Worm (Caenorhabditis elegans) whole organism, L1 larva: Measurements from ENCODE around the gene T09A12.8.

Source experiments
- efl-3 ChIP-seq: fragments of 200-800 bp; sonication (Bioruptor generic); optimal IDR thresholded peaks from 2 replicates; lab custom pipeline; 2018; ENCODE audit warnings: mild to moderate bottlenecking, missing genetic modification characterization, missing compliant biosample characterization
- elt-3 ChIP-seq, 6 experiments: fragments of 150-350 bp in 1 of 6; sonication (generic microtip); optimal IDR thresholded peaks; 2 replicates each; lab custom pipeline; 2017 to 2018; ENCODE audit warnings: missing biosample characterization in 6 of 6, missing genetic modification characterization in 6 of 6, inconsistent platforms in 1 of 6
- lin-39 ChIP-seq: fragments of 150-350 bp; optimal IDR thresholded peaks from 2 replicates; lab custom pipeline; 2014; ENCODE audit warnings: missing biosample characterization, missing genetic modification reagents, missing genetic modification characterization
- nhr-76 ChIP-seq: sonication (generic microtip); optimal IDR thresholded peaks from 2 replicates; lab custom pipeline; 2017; ENCODE audit warnings: missing biosample characterization, missing genetic modification characterization
- snpc-4 ChIP-seq: fragments of 150-350 bp; optimal IDR thresholded peaks from 2 replicates; lab custom pipeline; 2014; ENCODE audit warnings: missing biosample characterization, missing genetic modification characterization

DNA sequence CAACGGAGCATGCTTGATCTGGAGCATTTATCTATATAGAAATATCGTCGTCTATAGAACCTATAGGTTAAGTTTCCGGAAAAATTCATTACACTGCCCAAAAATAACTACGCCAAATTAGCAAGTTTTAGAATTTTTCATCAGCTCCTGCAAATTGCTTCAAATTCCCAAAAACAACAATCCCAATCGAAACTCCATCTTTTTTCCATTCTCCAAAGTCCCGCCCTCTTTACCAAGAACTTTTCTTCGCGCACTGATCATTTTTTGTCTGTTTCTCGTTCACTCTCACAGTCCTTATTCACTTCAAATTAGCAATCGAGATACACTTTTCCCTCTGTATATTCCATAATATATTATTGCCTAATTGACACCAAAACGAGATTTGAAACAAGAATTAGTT, 37.2 kb downstream of the T09A12.8 start, which contains the start of gene svh-1:
- no peak for TF ChIP-seq elt-3 (tag; optimal IDR thresholded peaks at IDR 0.05; lab: Kevin White, UChicago)
- no peak for TF ChIP-seq efl-3
- TF ChIP-seq nhr-76 = no peak
- no peak for TF ChIP-seq snpc-4 (tag; lab: Kevin White, UChicago)
- TF ChIP-seq lin-39 (tag; lab: Kevin White, UChicago) = no peak
